Fruit fly (Drosophila melanogaster) whole organism, wandering third instar larva: Measurements from ENCODE around the gene Cyp1.

Experiments
- Abd-B ChIP-seq: fragments of >200 bp; optimal IDR thresholded peaks from 2 replicates; lab custom pipeline; 2017; ENCODE audit warnings: missing biosample characterization, missing genetic modification characterization
- CG32264 ChIP-seq: fragments of 200-800 bp; sonication (Bioruptor generic); optimal IDR thresholded peaks from 2 replicates; lab custom pipeline; 2016; ENCODE audit warnings: missing biosample characterization, missing genetic modification characterization
- CG9705 ChIP-seq: fragments of 200-800 bp; sonication (Bioruptor generic); optimal IDR thresholded peaks from 2 replicates; lab custom pipeline; 2018; ENCODE audit warnings: missing biosample characterization, mild to moderate bottlenecking, missing genetic modification characterization
- CrebA ChIP-seq: fragments of 200-800 bp; sonication (Bioruptor generic); optimal IDR thresholded peaks from 2 replicates; lab custom pipeline; 2016; ENCODE audit warnings: missing biosample characterization, mild to moderate bottlenecking, missing genetic modification characterization, borderline replicate concordance
- Dfd ChIP-seq: fragments of >200 bp; optimal IDR thresholded peaks from 2 replicates; lab custom pipeline; 2017; ENCODE audit warnings: missing biosample characterization, missing genetic modification characterization
- Dif ChIP-seq: fragments of 200-275, 200-300 bp; sonication (Bioruptor generic); optimal IDR thresholded peaks from 2 replicates; lab custom pipeline; 2018; ENCODE audit warnings: missing biosample characterization, missing genetic modification characterization; ENCODE audit not compliant: partially characterized antibody
- GATAd ChIP-seq: sonication (Bioruptor generic); optimal IDR thresholded peaks from 2 replicates; lab custom pipeline; 2016; ENCODE audit warnings: missing biosample characterization, missing genetic modification characterization
- HLH106 ChIP-seq: fragments of 200-800 bp; optimal IDR thresholded peaks from 3 replicates; lab custom pipeline; 2019; ENCODE audit warnings: missing biosample characterization, mild to moderate bottlenecking, missing genetic modification characterization, moderate library complexity
- Hnf4 ChIP-seq: fragments of 200-800 bp; sonication (Bioruptor generic); optimal IDR thresholded peaks from 2 replicates; lab custom pipeline; 2016; ENCODE audit warnings: missing biosample characterization, mild to moderate bottlenecking, missing genetic modification characterization
- Hr78 ChIP-seq: fragments of >200 bp; optimal IDR thresholded peaks from 2 replicates; lab custom pipeline; 2017; ENCODE audit warnings: missing biosample characterization, missing genetic modification characterization
- Hr83 ChIP-seq: fragments of 200-300 bp; sonication (Bioruptor generic); optimal IDR thresholded peaks from 2 replicates; lab custom pipeline; 2016; ENCODE audit warnings: missing biosample characterization, mild to moderate bottlenecking, missing genetic modification characterization, moderate library complexity; ENCODE audit not compliant: poor library complexity, severe bottlenecking
- Jra ChIP-seq: sonication (Bioruptor generic); optimal IDR thresholded peaks from 2 replicates; lab custom pipeline; 2016; ENCODE audit warnings: missing biosample characterization, missing genetic modification characterization
- Mio ChIP-seq: sonication (Bioruptor generic); optimal IDR thresholded peaks from 2 replicates; lab custom pipeline; 2016; ENCODE audit warnings: missing biosample characterization, missing genetic modification characterization
- Myc ChIP-seq: fragments of >200 bp; optimal IDR thresholded peaks from 2 replicates; lab custom pipeline; 2017
- N ChIP-seq: fragments of >200 bp; optimal IDR thresholded peaks from 2 replicates; lab custom pipeline; 2018; ENCODE audit warnings: missing biosample characterization, missing external identifiers, missing genetic modification characterization
- OdsH ChIP-seq: fragments of 200-800 bp; sonication (Bioruptor generic); optimal IDR thresholded peaks from 2 replicates; lab custom pipeline; 2016; ENCODE audit warnings: missing biosample characterization, mild to moderate bottlenecking, missing genetic modification characterization
- Rel ChIP-seq, 2 experiments: fragments of 200-800 bp; sonication (Bioruptor generic) in 1 of 2; optimal IDR thresholded peaks; 2 replicates in 1 of 2; 3 replicates in 1 of 2; lab custom pipeline; 2016 to 2019; ENCODE audit warnings: mild to moderate bottlenecking in 2 of 2, missing biosample characterization in 2 of 2, missing genetic modification characterization in 2 of 2, moderate library complexity in 1 of 2
- Sp1 ChIP-seq: fragments of 200-800 bp; sonication (Bioruptor generic); optimal IDR thresholded peaks from 3 replicates; lab custom pipeline; 2019; ENCODE audit warnings: missing biosample characterization, mild to moderate bottlenecking, missing genetic modification characterization, moderate library complexity
- Vsx2 ChIP-seq: fragments of 200-300, 225-300 bp; sonication (Bioruptor generic); optimal IDR thresholded peaks from 2 replicates; lab custom pipeline; 2018; ENCODE audit warnings: missing biosample characterization, missing genetic modification characterization; ENCODE audit not compliant: partially characterized antibody
- br ChIP-seq: fragments of 200-800 bp; sonication (Bioruptor generic); optimal IDR thresholded peaks from 2 replicates; lab custom pipeline; 2016; ENCODE audit warnings: missing biosample characterization, missing genetic modification characterization
- brk ChIP-seq: fragments of 200-800 bp; sonication (Bioruptor generic); optimal IDR thresholded peaks from 2 replicates; lab custom pipeline; 2016; ENCODE audit warnings: missing biosample characterization, mild to moderate bottlenecking, missing genetic modification characterization
- dl ChIP-seq, 2 experiments: fragments of 175-275, 200-275 bp in 1 of 2; fragments of 200-275 bp in 1 of 2; sonication (Bioruptor generic); optimal IDR thresholded peaks; lab custom pipeline; 2018; ENCODE audit warnings: mild to moderate bottlenecking in 2 of 2, missing biosample characterization in 2 of 2, missing genetic modification characterization in 2 of 2, moderate library complexity in 2 of 2; ENCODE audit not compliant: partially characterized antibody in 2 of 2, insufficient read depth in 1 of 2
- dmrt93B ChIP-seq: fragments of 200-800 bp; sonication (Bioruptor generic); optimal IDR thresholded peaks from 2 replicates; lab custom pipeline; 2018; ENCODE audit warnings: missing biosample characterization, mild to moderate bottlenecking, missing genetic modification characterization
- dsf ChIP-seq: sonication (Bioruptor generic); optimal IDR thresholded peaks from 2 replicates; lab custom pipeline; 2016; ENCODE audit warnings: missing biosample characterization, missing genetic modification characterization, borderline replicate concordance
- ey ChIP-seq: fragments of 200-800 bp; sonication (Bioruptor generic); optimal IDR thresholded peaks from 2 replicates; lab custom pipeline; 2016; ENCODE audit warnings: missing biosample characterization, missing genetic modification characterization
- foxo ChIP-seq, 2 experiments: fragments of 200-800 bp; sonication (Bioruptor generic); optimal IDR thresholded peaks; 2 replicates in 1 of 2; 3 replicates in 1 of 2; lab custom pipeline; 2016 to 2017; ENCODE audit warnings: missing biosample characterization in 2 of 2, missing genetic modification characterization in 2 of 2
- fru ChIP-seq: fragments of 200-800 bp; sonication (Bioruptor generic); optimal IDR thresholded peaks from 3 replicates; lab custom pipeline; 2016; ENCODE audit warnings: missing biosample characterization, mild to moderate bottlenecking, missing genetic modification characterization
- h ChIP-seq: fragments of 200-800 bp; sonication (Bioruptor generic); optimal IDR thresholded peaks from 3 replicates; lab custom pipeline; 2016; ENCODE audit warnings: missing biosample characterization, mild to moderate bottlenecking, missing genetic modification characterization
- jim ChIP-seq: fragments of 175-275, 200-325 bp; sonication (Bioruptor generic); optimal IDR thresholded peaks from 2 replicates; lab custom pipeline; 2016; ENCODE audit warnings: missing biosample characterization, mild to moderate bottlenecking, missing genetic modification characterization
- lola ChIP-seq: fragments of >200 bp; optimal IDR thresholded peaks from 2 replicates; lab custom pipeline; 2017; ENCODE audit warnings: missing biosample characterization, missing genetic modification characterization
- pan ChIP-seq: fragments of >200 bp; optimal IDR thresholded peaks from 2 replicates; lab custom pipeline; 2017
- psq ChIP-seq: fragments of 200-800 bp; sonication (Bioruptor generic); optimal IDR thresholded peaks from 3 replicates; lab custom pipeline; 2017; ENCODE audit warnings: missing biosample characterization, mild to moderate bottlenecking, missing genetic modification characterization, moderate library complexity
- rgr ChIP-seq: fragments of 200-800 bp; sonication (Bioruptor generic); optimal IDR thresholded peaks from 3 replicates; lab custom pipeline; 2016; ENCODE audit warnings: missing biosample characterization, mild to moderate bottlenecking, missing genetic modification characterization
- sage ChIP-seq: fragments of 200-800 bp; sonication (Bioruptor generic); optimal IDR thresholded peaks from 2 replicates; lab custom pipeline; 2016; ENCODE audit warnings: missing biosample characterization, mild to moderate bottlenecking, missing genetic modification characterization
- sv ChIP-seq: fragments of 200-800 bp; sonication (Bioruptor generic); optimal IDR thresholded peaks from 3 replicates; lab custom pipeline; 2016; ENCODE audit warnings: missing biosample characterization, missing genetic modification characterization
- tai ChIP-seq: sonication (Bioruptor generic); optimal IDR thresholded peaks from 2 replicates; lab custom pipeline; 2016; ENCODE audit warnings: missing biosample characterization, missing genetic modification characterization
- usp ChIP-seq: fragments of >200 bp; optimal IDR thresholded peaks from 2 replicates; lab custom pipeline; 2017; ENCODE audit warnings: missing biosample characterization, missing genetic modification characterization
- woc ChIP-seq: sonication (Bioruptor generic); optimal IDR thresholded peaks from 2 replicates; lab custom pipeline; 2016; ENCODE audit warnings: missing biosample characterization, mild to moderate bottlenecking, missing genetic modification characterization

Cyp1 gene

dm6 chrX:16277878-16278506, 42.2 kb downstream of the Cyp1 start, which contains the start of gene eas:
TSS of gene eas (plus strand) at chrX:16278328.
- no peak for TF ChIP-seq Abd-B (GFP tag; lab: Kevin White, UChicago)
- no peak for TF ChIP-seq HLH106 (tag; lab: Kevin White, UChicago)
- no peak for TF ChIP-seq Hr83
- peak; percentile 1 for TF ChIP-seq fru
- no peak for TF ChIP-seq pan (lab: Kevin White, UChicago)
- TF ChIP-seq Jra (GFP tag; lab: Kevin White, UChicago): no peak
- TF ChIP-seq N: peak; percentile 1
- TF ChIP-seq Myc (lab: Kevin White, UChicago): no peak
- no peak for TF ChIP-seq Hnf4 (GFP tag; lab: Kevin White, UChicago)
- no peak for TF ChIP-seq Sp1 (GFP tag; lab: Kevin White, UChicago)
- TF ChIP-seq woc (GFP tag; lab: Kevin White, UChicago): no peak
- no peak for TF ChIP-seq dl (GFP tag; optimal IDR thresholded peaks at IDR 0.05; lab: Kevin White, UChicago; ENCODE audit: insufficient read depth in 1 of 2, partially characterized antibody in 2 of 2)
- TF ChIP-seq Dfd: no peak
- peak; percentile 78 for TF ChIP-seq Dif
- TF ChIP-seq jim (GFP tag; lab: Kevin White, UChicago): no peak
- TF ChIP-seq dsf (GFP tag; lab: Kevin White, UChicago): no peak
- TF ChIP-seq GATAd: no peak
- peak; percentile 22 for TF ChIP-seq sv (GFP tag; lab: Kevin White, UChicago)
- no peak for TF ChIP-seq tai (GFP tag; lab: Kevin White, UChicago)
- TF ChIP-seq rgr (GFP tag; lab: Kevin White, UChicago): peak; percentile 20
- no peak for TF ChIP-seq usp (GFP tag; lab: Kevin White, UChicago)
- TF ChIP-seq Rel (GFP tag; optimal IDR thresholded peaks at IDR 0.05; lab: Kevin White, UChicago): no peak
- no peak for TF ChIP-seq Rel (tag; optimal IDR thresholded peaks at IDR 0.05; lab: Kevin White, UChicago)
- no peak for TF ChIP-seq CG32264 (GFP tag; lab: Kevin White, UChicago)
- no peak for TF ChIP-seq Vsx2 (GFP tag; lab: Kevin White, UChicago)
- peak; percentile 23 for TF ChIP-seq h (GFP tag; lab: Kevin White, UChicago)
- TF ChIP-seq CrebA (GFP tag; lab: Kevin White, UChicago): no peak
- no peak for TF ChIP-seq psq (GFP tag; lab: Kevin White, UChicago)
- TF ChIP-seq brk (GFP tag; lab: Kevin White, UChicago): no peak
- TF ChIP-seq sage (GFP tag; lab: Kevin White, UChicago): no peak
- TF ChIP-seq lola: no peak
- no peak for TF ChIP-seq dmrt93B (GFP tag; lab: Kevin White, UChicago)
- peak in 1 of 2 experiments; percentile 29 for TF ChIP-seq foxo (GFP tag; optimal IDR thresholded peaks at IDR 0.05; lab: Kevin White, UChicago)
- no peak for TF ChIP-seq Hr78 (GFP tag; lab: Kevin White, UChicago)
- TF ChIP-seq br (GFP tag; lab: Kevin White, UChicago): no peak
- no peak for TF ChIP-seq Mio (GFP tag; lab: Kevin White, UChicago)
- no peak for TF ChIP-seq CG9705 (GFP tag; lab: Kevin White, UChicago)
- TF ChIP-seq ey (GFP tag; lab: Kevin White, UChicago): no peak
- TF ChIP-seq OdsH (GFP tag; lab: Kevin White, UChicago): no peak

dm6 chrX:16275854-16276338, 44.3 kb downstream of the Cyp1 start, which contains the start of the genes kat80 and Prosalpha4:
TSS of gene kat80 (minus strand) at chrX:16276180.
TSS of gene Prosalpha4 (plus strand) at chrX:16276270.
- no peak for TF ChIP-seq rgr (GFP tag; lab: Kevin White, UChicago)
- TF ChIP-seq CG32264 (GFP tag; lab: Kevin White, UChicago): no peak
- TF ChIP-seq tai (GFP tag; lab: Kevin White, UChicago): no peak
- peak; percentile 29 for TF ChIP-seq fru
- TF ChIP-seq Dif: no peak
- no peak for TF ChIP-seq Abd-B (GFP tag; lab: Kevin White, UChicago)
- no peak for TF ChIP-seq Rel (GFP tag; optimal IDR thresholded peaks at IDR 0.05; lab: Kevin White, UChicago)
- TF ChIP-seq Rel (tag; optimal IDR thresholded peaks at IDR 0.05; lab: Kevin White, UChicago): no peak
- TF ChIP-seq br (GFP tag; lab: Kevin White, UChicago): no peak
- TF ChIP-seq GATAd: no peak
- TF ChIP-seq dl (GFP tag; optimal IDR thresholded peaks at IDR 0.05; lab: Kevin White, UChicago; ENCODE audit: insufficient read depth in 1 of 2, partially characterized antibody in 2 of 2): no peak
- no peak for TF ChIP-seq CrebA (GFP tag; lab: Kevin White, UChicago)
- TF ChIP-seq brk (GFP tag; lab: Kevin White, UChicago): no peak
- no peak for TF ChIP-seq dmrt93B (GFP tag; lab: Kevin White, UChicago)
- TF ChIP-seq Mio (GFP tag; lab: Kevin White, UChicago): no peak
- no peak for TF ChIP-seq CG9705 (GFP tag; lab: Kevin White, UChicago)
- no peak for TF ChIP-seq pan (lab: Kevin White, UChicago)
- no peak for TF ChIP-seq h (GFP tag; lab: Kevin White, UChicago)
- TF ChIP-seq Myc (lab: Kevin White, UChicago): peak; percentile 1
- TF ChIP-seq Sp1 (GFP tag; lab: Kevin White, UChicago): peak; percentile 36
- no peak for TF ChIP-seq Vsx2 (GFP tag; lab: Kevin White, UChicago)
- TF ChIP-seq foxo (GFP tag; optimal IDR thresholded peaks at IDR 0.05; lab: Kevin White, UChicago): peak in 1 of 2 experiments; percentile 75
- no peak for TF ChIP-seq Hr83
- peak; percentile 21 for TF ChIP-seq psq (GFP tag; lab: Kevin White, UChicago)
- TF ChIP-seq Hr78 (GFP tag; lab: Kevin White, UChicago): no peak
- TF ChIP-seq woc (GFP tag; lab: Kevin White, UChicago): peak; percentile 23
- TF ChIP-seq jim (GFP tag; lab: Kevin White, UChicago): no peak
- no peak for TF ChIP-seq N
- no peak for TF ChIP-seq usp (GFP tag; lab: Kevin White, UChicago)
- peak; percentile 1 for TF ChIP-seq Hnf4 (GFP tag; lab: Kevin White, UChicago)
- TF ChIP-seq dsf (GFP tag; lab: Kevin White, UChicago): no peak
- no peak for TF ChIP-seq Jra (GFP tag; lab: Kevin White, UChicago)
- no peak for TF ChIP-seq ey (GFP tag; lab: Kevin White, UChicago)
- TF ChIP-seq sage (GFP tag; lab: Kevin White, UChicago): no peak
- TF ChIP-seq Dfd: no peak
- peak; percentile 57 for TF ChIP-seq HLH106 (tag; lab: Kevin White, UChicago)
- TF ChIP-seq lola: no peak
- peak; percentile 10 for TF ChIP-seq sv (GFP tag; lab: Kevin White, UChicago)
- no peak for TF ChIP-seq OdsH (GFP tag; lab: Kevin White, UChicago)
